Worm (Caenorhabditis elegans) whole organism, L4/young adult: ENCODE data around the gene T22E5.6.

Source experiments
- W03F9.2 ChIP-seq: fragments of 150-350 bp; optimal IDR thresholded peaks from 2 replicates; lab custom pipeline; 2014; ENCODE audit warnings: missing biosample characterization, missing genetic modification characterization
- dao-5 ChIP-seq: sonication (generic microtip); optimal IDR thresholded peaks from 2 replicates; lab custom pipeline; 2016; ENCODE audit warnings: missing genotype, missing genetic modification characterization, moderate library complexity, missing compliant biosample characterization
- him-1 ChIP-seq: sonication (generic microtip); optimal IDR thresholded peaks from 2 replicates; lab custom pipeline; 2016; ENCODE audit warnings: missing genotype, missing genetic modification reagents, missing genetic modification characterization, missing compliant biosample characterization

ce11 chrX:6378363-6378762 is 37.8 kb downstream of the T22E5.6 start:
- TF ChIP-seq W03F9.2 (tag; lab: Kevin White, UChicago) (no peak), him-1 (tag; lab: Kevin White, UChicago) (peak; percentile 47), dao-5 (tag; lab: Kevin White, UChicago) (no peak)
